Worm (Caenorhabditis elegans) whole organism, L3 larva: ENCODE results near the gene clec-184.

ENCODE experiments used
- lin-15B ChIP-seq: fragments of 150-350 bp; optimal IDR thresholded peaks from 2 replicates; lab custom pipeline; 2014; ENCODE audit warnings: missing biosample characterization, missing genetic modification characterization
- lin-39 ChIP-seq: fragments of 150-350 bp; optimal IDR thresholded peaks from 2 replicates; lab custom pipeline; 2018; ENCODE audit warnings: missing biosample characterization, missing genetic modification reagents, missing genetic modification characterization
- mdl-1 ChIP-seq: fragments of 150-350 bp; optimal IDR thresholded peaks from 2 replicates; lab custom pipeline; 2014; ENCODE audit warnings: missing biosample characterization, missing genetic modification characterization
- nhr-12 ChIP-seq: fragments of 150-350 bp; optimal IDR thresholded peaks from 2 replicates; lab custom pipeline; 2014; ENCODE audit warnings: missing biosample characterization, missing genetic modification characterization
- pqm-1 ChIP-seq: fragments of 150-350 bp; optimal IDR thresholded peaks from 2 replicates; lab custom pipeline; 2017; ENCODE audit warnings: missing biosample characterization, missing genetic modification characterization, inconsistent platforms
- snpc-4 ChIP-seq: fragments of 150-350 bp; optimal IDR thresholded peaks from 2 replicates; lab custom pipeline; 2014; ENCODE audit warnings: missing biosample characterization, missing genetic modification characterization
- tbx-2 ChIP-seq: sonication (generic microtip); optimal IDR thresholded peaks from 2 replicates; lab custom pipeline; 2016; ENCODE audit warnings: mild to moderate bottlenecking, missing genetic modification characterization, missing compliant biosample characterization
- unc-39 ChIP-seq: sonication (generic microtip); optimal IDR thresholded peaks from 4 replicates; lab custom pipeline; 2017; ENCODE audit warnings: missing biosample characterization, missing genetic modification characterization

DNA sequence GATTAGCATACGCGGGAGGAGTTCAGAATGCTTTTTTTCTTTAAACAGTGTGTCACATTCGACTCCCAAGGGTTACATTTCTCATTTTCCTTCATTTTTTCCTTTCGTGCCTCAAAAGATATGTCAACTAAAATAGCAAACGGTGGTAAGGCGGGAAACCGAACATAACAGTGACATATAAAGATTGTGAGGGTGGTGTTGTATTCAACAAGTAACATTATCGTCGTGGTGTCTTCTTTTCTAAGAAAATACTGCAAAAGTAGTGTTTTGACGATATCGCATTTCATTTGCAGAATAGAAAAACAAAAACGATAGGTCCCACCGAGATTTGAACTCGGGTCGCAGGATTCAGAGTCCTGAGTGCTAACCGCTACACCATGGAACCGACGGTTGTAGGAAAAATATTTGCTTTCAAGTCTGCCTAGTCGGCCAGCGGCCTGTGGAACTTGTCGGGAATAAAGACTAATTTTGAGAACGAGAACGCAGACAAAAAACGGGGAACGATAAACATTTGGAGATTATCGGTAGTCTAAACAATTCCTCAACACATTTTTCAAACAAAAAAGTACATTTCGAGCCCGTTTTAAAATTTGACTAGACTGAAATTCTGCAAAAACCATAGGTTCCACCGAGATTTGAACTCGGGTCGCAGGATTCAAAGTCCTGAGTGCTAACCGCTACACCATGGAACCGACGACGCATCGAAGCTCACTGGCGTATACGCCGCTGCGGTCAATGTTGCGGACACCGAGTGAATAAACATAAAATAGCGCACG lies 15.6 kb upstream of the clec-184 start:
- TF ChIP-seq lin-15B (tag; lab: Kevin White, UChicago) (no peak), unc-39 (tag; lab: Kevin White, UChicago) (no peak), snpc-4 (tag; lab: Kevin White, UChicago) (no peak), mdl-1 (no peak), tbx-2 (no peak), pqm-1 (no peak), lin-39 (no peak), nhr-12 (tag; lab: Kevin White, UChicago) (no peak)
